Worm (Caenorhabditis elegans): ENCODE measurements around the gene chtl-1.
A peak's percentile ranks its signal among the peaks of the same experiment; 100 is the strongest.

The chtl-1 gene

DNA sequence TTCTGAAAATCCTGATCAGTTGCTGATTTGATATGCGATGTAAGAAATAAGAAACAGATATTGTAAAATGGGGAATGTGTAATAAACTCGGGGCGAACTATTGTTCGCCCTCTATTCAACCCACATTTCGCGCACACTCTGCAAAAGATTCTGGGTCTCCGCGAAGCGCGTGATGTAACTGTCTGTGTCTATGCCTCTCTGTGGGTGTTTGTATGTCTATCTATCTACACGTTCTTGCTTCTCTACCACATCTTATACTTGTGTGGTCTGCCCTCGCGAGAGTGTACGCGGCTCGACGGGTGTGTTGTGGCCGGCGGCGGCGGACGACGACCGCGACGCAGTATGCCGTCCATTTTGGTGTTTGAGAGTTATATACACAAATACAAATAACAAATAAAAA lies 27.6 kb downstream of the chtl-1 start (continued):
- TF ChIP-seq ceh-28 (tag; optimal IDR thresholded peaks at IDR 0.05) = no peak
- TF ChIP-seq zfp-2 (tag; optimal IDR thresholded peaks at IDR 0.05) = no peak
- no peak for TF ChIP-seq daf-16 (GFP tag; optimal IDR thresholded peaks at IDR 0.05)
- peak; percentile 69 for TF ChIP-seq daf-16 (tag; optimal IDR thresholded peaks at IDR 0.05)
- no peak for TF ChIP-seq daf-12 (tag; optimal IDR thresholded peaks at IDR 0.05)
- TF ChIP-seq daf-8 (GFP tag; IDR thresholded peaks at IDR 0.05) = no peak
- peak; percentile 26 for TF ChIP-seq jun-1 (tag; optimal IDR thresholded peaks at IDR 0.05)
- TF ChIP-seq mep-1 (tag; optimal IDR thresholded peaks at IDR 0.05) = peak; percentile 81
- TF ChIP-seq hlh-11 (tag; optimal IDR thresholded peaks at IDR 0.05) = peak; percentile 89
- TF ChIP-seq ctbp-1 (GFP tag; IDR thresholded peaks at IDR 0.05) = peak; percentile 48; the same call in 1 of the 2 replicates
- TF ChIP-seq duxl-1 (tag; optimal IDR thresholded peaks at IDR 0.05; ENCODE audit: poor library complexity) = peak; percentile 30
- TF ChIP-seq lim-7 (GFP tag; IDR thresholded peaks at IDR 0.05) = 0 out of 2 replicates have a peak, but pooled peaks have one; percentile 5
- TF ChIP-seq ceh-20 (GFP tag; IDR thresholded peaks at IDR 0.05) = peak; percentile 52; the same call in 1 of the 2 replicates
- TF ChIP-seq mes-2 (tag; optimal IDR thresholded peaks at IDR 0.05; ENCODE audit: poor library complexity, severe bottlenecking) = peak; percentile 81
- no peak for TF ChIP-seq nhr-111 (GFP tag; optimal IDR thresholded peaks at IDR 0.05)
- TF ChIP-seq fos-1 (tag; optimal IDR thresholded peaks at IDR 0.05) = no peak
- no peak for TF ChIP-seq lin-13 (GFP tag; optimal IDR thresholded peaks at IDR 0.05)
- peak; percentile 77 for TF ChIP-seq rbr-2 (tag; optimal IDR thresholded peaks at IDR 0.05)
- peak in 1 of 2 experiments; percentile 73 for TF ChIP-seq lsy-2 (tag; optimal IDR thresholded peaks at IDR 0.05)
- peak; percentile 67 for TF ChIP-seq dmd-6 (GFP tag; IDR thresholded peaks at IDR 0.05)
- TF ChIP-seq pqm-1 (tag; optimal IDR thresholded peaks at IDR 0.05) = peak; percentile 6
- no peak for TF ChIP-seq aly-2 (tag; optimal IDR thresholded peaks at IDR 0.05)
- TF ChIP-seq nhr-102 (tag; optimal IDR thresholded peaks at IDR 0.05) = peak; percentile 23
- TF ChIP-seq ama-1 (optimal IDR thresholded peaks at IDR 0.05) = no peak
- peak; percentile 68 for TF ChIP-seq dve-1 (tag; optimal IDR thresholded peaks at IDR 0.05; ENCODE audit: insufficient read depth)
- TF ChIP-seq madf-9 (GFP tag; conservative IDR thresholded peaks at IDR 0.05) = peak; percentile 37; the same call in 1 of the 2 replicates
- peak; percentile 85 for TF ChIP-seq hmg-1.1 (GFP tag; IDR thresholded peaks at IDR 0.05)
- TF ChIP-seq ZK337.2 (GFP tag; IDR thresholded peaks at IDR 0.05) = no peak
- peak; percentile 47 for TF ChIP-seq nhr-10 (tag; optimal IDR thresholded peaks at IDR 0.05)
- peak; percentile 10 for TF ChIP-seq fkh-10 (GFP tag; optimal IDR thresholded peaks at IDR 0.05)
- TF ChIP-seq lin-1 (GFP tag; IDR thresholded peaks at IDR 0.05) = peak; percentile 62; the same call in 1 of the 2 replicates
- TF ChIP-seq nhr-48 (tag; optimal IDR thresholded peaks at IDR 0.05) = peak; percentile 28
- peak; percentile 55 for TF ChIP-seq nhr-11 (tag; optimal IDR thresholded peaks at IDR 0.05)
- TF ChIP-seq Y48G9A.11 (GFP tag; IDR thresholded peaks at IDR 0.05) = no peak
- no peak for TF ChIP-seq arid-1 (GFP tag; conservative IDR thresholded peaks at IDR 0.05)
- no peak for TF ChIP-seq egl-43 (GFP tag; IDR thresholded peaks at IDR 0.05)
- peak; percentile 59 for TF ChIP-seq T26A8.4 (GFP tag; IDR thresholded peaks at IDR 0.05)
- TF ChIP-seq Y75B8A.6 (GFP tag; IDR thresholded peaks at IDR 0.05) = no peak
- no peak for TF ChIP-seq R02D3.7 (tag; optimal IDR thresholded peaks at IDR 0.05)
- TF ChIP-seq sdz-12 (GFP tag; optimal IDR thresholded peaks at IDR 0.05) = no peak
- no peak for TF ChIP-seq gei-8 (GFP tag; optimal IDR thresholded peaks at IDR 0.05)
- no peak for TF ChIP-seq F10B5.3 (tag; optimal IDR thresholded peaks at IDR 0.05)
- TF ChIP-seq lin-38 (GFP tag; IDR thresholded peaks at IDR 0.05) = no peak
- peak; percentile 53 for TF ChIP-seq F37D6.2 (tag; optimal IDR thresholded peaks at IDR 0.05)
- TF ChIP-seq ztf-11 (tag; optimal IDR thresholded peaks at IDR 0.05) = no peak
- TF ChIP-seq nhr-76 (tag; optimal IDR thresholded peaks at IDR 0.05) = no peak
- no peak for TF ChIP-seq zag-1 (tag; optimal IDR thresholded peaks at IDR 0.05)
- no peak for TF ChIP-seq attf-4 (tag; optimal IDR thresholded peaks at IDR 0.05)
- peak; percentile 4 for TF ChIP-seq nhr-25 (tag; optimal IDR thresholded peaks at IDR 0.05; ENCODE audit: borderline replicate concordance, insufficient read depth)
- peak; percentile 95 for TF ChIP-seq hlh-30 (tag; optimal IDR thresholded peaks at IDR 0.05; ENCODE audit: insufficient read depth)
- peak in 1 of 2 experiments; percentile 95 for TF ChIP-seq unc-62 (GFP tag; optimal IDR thresholded peaks at IDR 0.05 in 1 of 2)
- TF ChIP-seq unc-62 (tag; optimal IDR thresholded peaks at IDR 0.05) = no peak
